Fruit fly (Drosophila melanogaster): Measurements from ENCODE around the gene ND-42.

DNA sequence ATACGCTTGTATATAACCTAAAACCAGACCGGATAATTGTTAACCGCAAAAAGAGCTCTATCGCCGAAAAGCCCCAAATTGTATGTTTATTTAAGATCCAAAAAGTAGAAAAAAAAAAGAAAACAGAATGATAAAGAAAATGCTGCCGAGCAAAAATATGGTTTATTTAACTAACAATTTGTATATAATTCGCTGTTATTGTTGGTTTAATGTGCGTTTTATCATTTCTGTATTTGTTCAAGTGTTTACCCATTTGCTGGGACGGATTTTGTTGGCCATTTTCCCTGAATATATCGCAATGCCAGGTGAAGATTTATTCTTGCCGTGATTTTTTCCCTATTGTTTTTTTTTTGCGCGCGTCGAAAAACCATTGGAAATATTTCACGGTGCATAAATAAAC, 29.6 kb downstream of the ND-42 start:
- TF ChIP-seq EcR (GFP tag; optimal IDR thresholded peaks at IDR 0.05) (no peak), Pif1A (GFP tag; optimal IDR thresholded peaks at IDR 0.05) (no peak), CG4496 (GFP tag; IDR thresholded peaks at IDR 0.05) (no peak), CG10348 (GFP tag; IDR thresholded peaks at IDR 0.05) (no peak)

Data from whole organism, pupa.